Worm (Caenorhabditis elegans): Measurements from ENCODE around the gene C06H5.11.
A peak's percentile ranks its signal among the peaks of the same experiment; 100 is the strongest.

DNA sequence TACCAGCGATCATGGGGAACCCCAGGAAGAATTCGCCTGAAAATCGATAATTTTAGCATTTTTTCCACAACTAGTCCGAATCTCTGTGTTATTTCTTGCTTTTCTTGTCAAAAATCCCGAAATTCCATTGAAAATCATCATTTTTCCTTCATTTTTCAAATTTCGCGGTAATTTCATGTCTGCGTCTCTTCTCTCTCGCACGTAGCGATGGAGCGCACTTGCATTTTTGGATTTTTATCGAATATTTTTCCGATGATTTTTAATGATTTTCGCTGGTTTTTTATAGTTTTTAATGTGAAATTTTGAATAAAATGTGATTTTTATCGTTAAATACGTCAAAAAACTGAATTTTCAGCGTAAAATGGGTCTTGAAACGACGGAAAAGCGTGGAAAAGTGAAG is 27.6 kb upstream of the C06H5.11 start, which contains the start of gene E01B7.2:
- TF ChIP-seq lin-35 (GFP tag; optimal IDR thresholded peaks at IDR 0.05), result peak; percentile 50 to 91 (median 78)
- TF ChIP-seq hlh-26 (GFP tag; conservative IDR thresholded peaks at IDR 0.05), result no peak
- TF ChIP-seq Y56A3A.18 (GFP tag; IDR thresholded peaks at IDR 0.05), result no peak
- no peak for TF ChIP-seq T26A5.8 (tag; optimal IDR thresholded peaks at IDR 0.05)
- no peak for TF ChIP-seq F22D6.2 (tag; optimal IDR thresholded peaks at IDR 0.05)
- TF ChIP-seq tbp1 (GFP tag; optimal IDR thresholded peaks at IDR 0.05), result peak; percentile 20
- no peak for TF ChIP-seq nfya-1 (tag; optimal IDR thresholded peaks at IDR 0.05; ENCODE audit: borderline replicate concordance, insufficient read depth)
- no peak for TF ChIP-seq F57A8.1 (GFP tag; optimal IDR thresholded peaks at IDR 0.05)
- TF ChIP-seq T07F8.4 (tag; optimal IDR thresholded peaks at IDR 0.05), result no peak
- TF ChIP-seq ekl-4 (GFP tag; IDR thresholded peaks at IDR 0.05), result no peak
- TF ChIP-seq ama-1 (optimal IDR thresholded peaks at IDR 0.05), result peak; percentile 19
- no peak for TF ChIP-seq ama-1 (GFP tag; optimal IDR thresholded peaks at IDR 0.05)

Measured in whole organism, young adult.